Worm (Caenorhabditis elegans): ENCODE results near the gene nhr-199.

DNA sequence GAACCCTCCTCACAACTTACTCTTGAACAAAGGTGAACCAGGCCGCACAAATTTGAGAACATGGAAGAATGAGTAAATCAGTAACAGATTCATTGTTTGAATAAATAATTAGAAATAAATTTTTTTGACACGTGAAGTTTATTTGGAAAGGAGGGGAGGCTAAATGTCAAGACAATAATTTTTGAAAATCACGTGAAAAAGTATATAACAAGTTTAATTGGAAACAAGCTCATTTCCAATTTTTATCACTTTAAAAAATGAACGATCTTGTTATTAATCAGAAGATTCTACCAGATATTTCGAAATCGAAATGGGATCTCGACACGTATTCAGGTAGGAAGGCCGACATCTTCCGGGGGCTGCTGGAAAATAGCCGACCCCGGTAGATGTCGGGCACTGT lies 26.9 kb upstream of the nhr-199 start, which contains the start of the genes irld-57 and sfxn-1.3:
- TF ChIP-seq ceh-9 (tag; optimal IDR thresholded peaks at IDR 0.05) (no peak), ZK546.5 (tag; optimal IDR thresholded peaks at IDR 0.05) (no peak), daf-12 (tag; optimal IDR thresholded peaks at IDR 0.05) (no peak), mdl-1 (tag; optimal IDR thresholded peaks at IDR 0.05) (no peak), ceh-82 (tag; optimal IDR thresholded peaks at IDR 0.05) (no peak), nfya-1 (tag; optimal IDR thresholded peaks at IDR 0.05; ENCODE audit: insufficient read depth) (no peak), fos-1 (tag; optimal IDR thresholded peaks at IDR 0.05) (no peak), egl-27 (tag; optimal IDR thresholded peaks at IDR 0.05) (no peak), skn-1 (tag; optimal IDR thresholded peaks at IDR 0.05) (no peak), R02D3.7 (tag; optimal IDR thresholded peaks at IDR 0.05) (no peak), nhr-12 (tag; optimal IDR thresholded peaks at IDR 0.05) (no peak)
